Worm (Caenorhabditis elegans): ENCODE measurements around the gene trpp-6.
A peak's percentile ranks its signal among the peaks of the same experiment; 100 is the strongest.

- TF ChIP-seq pha-4 (tag; optimal IDR thresholded peaks at IDR 0.05) (peak; percentile 76), unc-62 (GFP tag; optimal IDR thresholded peaks at IDR 0.05) (no peak), ama-1 (optimal IDR thresholded peaks at IDR 0.05) (no peak), ceh-9 (tag; optimal IDR thresholded peaks at IDR 0.05) (no peak), lin-39 (tag; optimal IDR thresholded peaks at IDR 0.05) (peak; percentile 38), elt-3 (tag; optimal IDR thresholded peaks at IDR 0.05) (no peak), lsy-12 (tag; optimal IDR thresholded peaks at IDR 0.05) (no peak), nhr-12 (tag; optimal IDR thresholded peaks at IDR 0.05) (no peak), nhr-237 (tag; optimal IDR thresholded peaks at IDR 0.05) (no peak), jun-1 (tag; optimal IDR thresholded peaks at IDR 0.05) (peak; percentile 8), ztf-4 (tag; optimal IDR thresholded peaks at IDR 0.05) (no peak), nhr-76 (tag; optimal IDR thresholded peaks at IDR 0.05) (no peak), aly-2 (tag; optimal IDR thresholded peaks at IDR 0.05) (no peak)
Measured at ce11 chrV:10003315-10003969, 11.7 kb downstream of the trpp-6 start.
